Worm (Caenorhabditis elegans) whole organism, young adult: ENCODE data around the gene F41C6.7.

ENCODE experiments used
- B0019.2 ChIP-seq: fragments of 200-800 bp; sonication (Bioruptor generic); conservative IDR thresholded peaks from 2 replicates; pipeline ENCODE4 v1.3.6; 2022; ENCODE audit warnings: missing genetic modification reagents, missing genetic modification characterization, missing compliant biosample characterization
- B0035.1 ChIP-seq: sonication (generic microtip); optimal IDR thresholded peaks from 2 replicates; lab custom pipeline; 2016; ENCODE audit warnings: missing genetic modification characterization, mild to moderate bottlenecking, missing compliant biosample characterization, missing genotype, missing genetic modification reagents
- C17E4.6 ChIP-seq: fragments of 200-800 bp; sonication (Bioruptor generic); IDR thresholded peaks from 2 replicates; pipeline ENCODE4 v1.3.6; 2022; ENCODE audit warnings: missing genetic modification reagents, missing genetic modification characterization, missing compliant biosample characterization
- F10E7.11 ChIP-seq: sonication (generic microtip); optimal IDR thresholded peaks from 2 replicates; lab custom pipeline; 2017; ENCODE audit warnings: mild to moderate bottlenecking, missing genetic modification characterization, moderate library complexity, missing compliant biosample characterization
- F23B12.7 ChIP-seq: sonication (generic microtip); optimal IDR thresholded peaks from 2 replicates; lab custom pipeline; 2017; ENCODE audit warnings: missing genetic modification characterization, mild to moderate bottlenecking, missing compliant biosample characterization, antibody characterized with exemption, moderate library complexity; ENCODE audit not compliant: insufficient read depth
- F37B4.10 ChIP-seq: fragments of 200-800 bp; sonication (Bioruptor generic); IDR thresholded peaks from 2 replicates; pipeline ENCODE4 v1.3.6; 2022; ENCODE audit warnings: missing genetic modification characterization, missing compliant biosample characterization
- F39B2.1 ChIP-seq: fragments of 200-800 bp; sonication (Bioruptor generic); IDR thresholded peaks from 2 replicates; pipeline ENCODE4 v1.3.6; 2022; ENCODE audit warnings: missing genetic modification reagents, missing genetic modification characterization, missing compliant biosample characterization
- F52B5.7 ChIP-seq: sonication (generic microtip); optimal IDR thresholded peaks from 2 replicates; lab custom pipeline; 2016; ENCODE audit warnings: mild to moderate bottlenecking, missing genetic modification characterization, missing compliant biosample characterization
- F57A8.1 ChIP-seq: fragments of 200-800 bp; sonication (Bioruptor generic); optimal IDR thresholded peaks from 2 replicates; lab custom pipeline; 2018; ENCODE audit warnings: mild to moderate bottlenecking, missing genetic modification characterization, moderate library complexity, missing compliant biosample characterization
- K11D2.4 ChIP-seq: fragments of 200-800 bp; sonication (Bioruptor generic); IDR thresholded peaks from 2 replicates; pipeline ENCODE4 v1.3.6; 2022; ENCODE audit warnings: missing genetic modification reagents, missing genetic modification characterization, missing compliant biosample characterization
- K12H6.12 ChIP-seq: fragments of 200-800 bp; sonication (Bioruptor generic); optimal IDR thresholded peaks from 2 replicates; lab custom pipeline; 2018; ENCODE audit warnings: mild to moderate bottlenecking, missing genetic modification characterization, missing compliant biosample characterization
- Y79H2A.3 ChIP-seq: fragments of 200-800 bp; sonication (Bioruptor generic); conservative IDR thresholded peaks from 2 replicates; pipeline ENCODE4 v1.3.6; 2022; ENCODE audit warnings: missing genetic modification reagents, missing genetic modification characterization, missing compliant biosample characterization
- Y95B8A.8 ChIP-seq: fragments of 200-800 bp; sonication (Bioruptor generic); IDR thresholded peaks from 2 replicates; pipeline ENCODE4 v1.3.6; 2022; ENCODE audit warnings: missing genetic modification reagents, missing genetic modification characterization, missing compliant biosample characterization
- ZK185.1 ChIP-seq: sonication (generic microtip); optimal IDR thresholded peaks from 2 replicates; lab custom pipeline; 2016; ENCODE audit warnings: mild to moderate bottlenecking, missing genetic modification characterization, missing compliant biosample characterization; ENCODE audit not compliant: poor library complexity, severe bottlenecking
- atf-7 ChIP-seq: sonication (generic microtip); optimal IDR thresholded peaks from 2 replicates; lab custom pipeline; 2017; ENCODE audit warnings: mild to moderate bottlenecking, missing genetic modification characterization, missing compliant biosample characterization
- attf-6 ChIP-seq: fragments of 200-800 bp; sonication (Bioruptor generic); IDR thresholded peaks from 2 replicates; pipeline ENCODE4 v1.3.6; 2022; ENCODE audit warnings: missing genetic modification reagents, missing genetic modification characterization, missing compliant biosample characterization
- bed-2 ChIP-seq: fragments of 200-800 bp; sonication (Bioruptor generic); IDR thresholded peaks from 2 replicates; pipeline ENCODE4 v1.3.6; 2022; ENCODE audit warnings: missing genetic modification reagents, missing genetic modification characterization, missing compliant biosample characterization
- ccch-3 ChIP-seq: fragments of 200-800 bp; sonication (Bioruptor generic); optimal IDR thresholded peaks from 2 replicates; lab custom pipeline; 2018; ENCODE audit warnings: mild to moderate bottlenecking, missing genetic modification characterization, missing compliant biosample characterization
- ceh-58 ChIP-seq: fragments of 200-800 bp; sonication (Bioruptor generic); IDR thresholded peaks from 2 replicates; pipeline ENCODE4 v1.3.6; 2022; ENCODE audit warnings: missing genetic modification characterization, missing compliant biosample characterization
- ceh-91 ChIP-seq: fragments of 200-800 bp; sonication (Bioruptor generic); IDR thresholded peaks from 2 replicates; pipeline ENCODE4 v1.3.6; 2022; ENCODE audit warnings: missing genetic modification reagents, missing genetic modification characterization, missing compliant biosample characterization
- die-1 ChIP-seq: sonication (generic microtip); optimal IDR thresholded peaks from 2 replicates; lab custom pipeline; 2016; ENCODE audit warnings: missing genotype, mild to moderate bottlenecking, missing genetic modification characterization, missing compliant biosample characterization
- dox-1 ChIP-seq: fragments of 200-800 bp; sonication (Bioruptor generic); IDR thresholded peaks from 2 replicates; pipeline ENCODE4 v1.3.6; 2022; ENCODE audit warnings: missing genetic modification reagents, missing genetic modification characterization, missing compliant biosample characterization
- dpl-1 ChIP-seq: fragments of 150-350 bp; optimal IDR thresholded peaks from 2 replicates; lab custom pipeline; 2014; ENCODE audit warnings: missing biosample characterization, missing genetic modification reagents, missing genetic modification characterization
- egl-18 ChIP-seq: fragments of 200-800 bp; sonication (Bioruptor generic); IDR thresholded peaks from 2 replicates; pipeline ENCODE4 v1.3.6; 2022; ENCODE audit warnings: missing genetic modification reagents, missing genetic modification characterization, missing compliant biosample characterization
- ekl-4 ChIP-seq: fragments of 200-800 bp; sonication (Bioruptor generic); IDR thresholded peaks from 2 replicates; pipeline ENCODE4 v1.3.6; 2022; ENCODE audit warnings: missing genetic modification reagents, missing genetic modification characterization, missing compliant biosample characterization
- fkh-3 ChIP-seq: sonication (generic microtip); optimal IDR thresholded peaks from 2 replicates; lab custom pipeline; 2016; ENCODE audit warnings: mild to moderate bottlenecking, missing genetic modification characterization, missing compliant biosample characterization
- hlh-12 ChIP-seq: sonication (generic microtip); optimal IDR thresholded peaks from 2 replicates; lab custom pipeline; 2016; ENCODE audit warnings: missing genetic modification characterization, missing compliant biosample characterization
- hlh-26 ChIP-seq: fragments of 200-800 bp; sonication (Bioruptor generic); conservative IDR thresholded peaks from 2 replicates; pipeline ENCODE4 v1.3.6; 2022; ENCODE audit warnings: missing genetic modification reagents, missing genetic modification characterization, missing compliant biosample characterization
- hmg-1.2 ChIP-seq: fragments of 200-800 bp; sonication (Bioruptor generic); IDR thresholded peaks from 2 replicates; pipeline ENCODE4 v1.3.6; 2022; ENCODE audit warnings: missing genetic modification reagents, missing genetic modification characterization, missing compliant biosample characterization
- hmg-20 ChIP-seq: fragments of 200-800 bp; sonication (Bioruptor generic); IDR thresholded peaks from 2 replicates; pipeline ENCODE4 v1.3.6; 2022; ENCODE audit warnings: missing genetic modification reagents, missing genetic modification characterization, missing compliant biosample characterization
- hrde-1 ChIP-seq: sonication (generic microtip); optimal IDR thresholded peaks from 2 replicates; lab custom pipeline; 2016; ENCODE audit warnings: missing genetic modification characterization, mild to moderate bottlenecking, missing compliant biosample characterization, moderate library complexity, missing genotype, missing genetic modification reagents, borderline replicate concordance
- let-607 ChIP-seq, 2 experiments: fragments of 200-800 bp in 1 of 2; sonication (Bioruptor generic) in 1 of 2; sonication (generic microtip) in 1 of 2; optimal IDR thresholded peaks; 2 replicates each; lab custom pipeline; 2016 to 2018; ENCODE audit warnings: mild to moderate bottlenecking in 2 of 2, missing compliant biosample characterization in 2 of 2, missing genetic modification characterization in 2 of 2, moderate library complexity in 2 of 2, missing genotype in 1 of 2
- lin-35 ChIP-seq, 3 experiments: fragments of 150-350 bp in 2 of 3; sonication (generic microtip) in 1 of 3; optimal IDR thresholded peaks; 2 replicates each; lab custom pipeline; 2014 to 2018; ENCODE audit warnings: missing biosample characterization in 3 of 3, missing genetic modification characterization in 3 of 3, missing genetic modification reagents in 3 of 3
- lin-54 ChIP-seq: fragments of 200-800 bp; sonication (Bioruptor generic); optimal IDR thresholded peaks from 2 replicates; lab custom pipeline; 2018; ENCODE audit warnings: mild to moderate bottlenecking, missing genetic modification characterization, missing compliant biosample characterization
- lsl-1 ChIP-seq: fragments of 200-800 bp; sonication (Bioruptor generic); optimal IDR thresholded peaks from 2 replicates; lab custom pipeline; 2018; ENCODE audit warnings: mild to moderate bottlenecking, missing genetic modification characterization, moderate library complexity, missing compliant biosample characterization
- lsy-27 ChIP-seq: sonication (generic microtip); optimal IDR thresholded peaks from 2 replicates; lab custom pipeline; 2017; ENCODE audit warnings: missing genetic modification characterization, mild to moderate bottlenecking, missing compliant biosample characterization, antibody characterized with exemption, missing genotype, borderline replicate concordance; ENCODE audit not compliant: insufficient read depth
- mxl-1 ChIP-seq: sonication (generic microtip); optimal IDR thresholded peaks from 2 replicates; lab custom pipeline; 2016; ENCODE audit warnings: missing genetic modification characterization, missing compliant biosample characterization
- nhr-179 ChIP-seq: sonication (generic microtip); optimal IDR thresholded peaks from 2 replicates; lab custom pipeline; 2016; ENCODE audit warnings: mild to moderate bottlenecking, missing genetic modification characterization, missing compliant biosample characterization
- nhr-27 ChIP-seq: fragments of 200-800 bp; sonication (Bioruptor generic); optimal IDR thresholded peaks from 2 replicates; lab custom pipeline; 2018; ENCODE audit warnings: mild to moderate bottlenecking, missing genetic modification characterization, moderate library complexity, missing compliant biosample characterization
- nhr-80 ChIP-seq: sonication (generic microtip); optimal IDR thresholded peaks from 2 replicates; lab custom pipeline; 2016; ENCODE audit warnings: missing genetic modification characterization, missing compliant biosample characterization
- pha-4 ChIP-seq: fragments of 150-350 bp; sonication (generic microtip); optimal IDR thresholded peaks from 2 replicates; lab custom pipeline; 2014; ENCODE audit warnings: missing biosample characterization, missing genetic modification reagents, missing genetic modification characterization
- repo-1 ChIP-seq: sonication (generic microtip); optimal IDR thresholded peaks from 2 replicates; lab custom pipeline; 2017; ENCODE audit warnings: mild to moderate bottlenecking, missing genetic modification characterization, missing compliant biosample characterization
- sdz-38 ChIP-seq: sonication (generic microtip); optimal IDR thresholded peaks from 2 replicates; lab custom pipeline; 2016; ENCODE audit warnings: missing genotype, missing genetic modification characterization, missing compliant biosample characterization
- xnd-1 ChIP-seq: sonication (generic microtip); optimal IDR thresholded peaks from 2 replicates; lab custom pipeline; 2016; ENCODE audit warnings: missing genotype, missing genetic modification reagents, missing genetic modification characterization, missing compliant biosample characterization
- ztf-25 ChIP-seq: fragments of 200-800 bp; sonication (Bioruptor generic); IDR thresholded peaks from 2 replicates; pipeline ENCODE4 v1.3.6; 2022; ENCODE audit warnings: missing genetic modification reagents, missing genetic modification characterization, missing compliant biosample characterization
- ztf-26 ChIP-seq: sonication (generic microtip); optimal IDR thresholded peaks from 2 replicates; lab custom pipeline; 2017; ENCODE audit warnings: missing genetic modification characterization, missing compliant biosample characterization

The F41C6.7 gene

DNA sequence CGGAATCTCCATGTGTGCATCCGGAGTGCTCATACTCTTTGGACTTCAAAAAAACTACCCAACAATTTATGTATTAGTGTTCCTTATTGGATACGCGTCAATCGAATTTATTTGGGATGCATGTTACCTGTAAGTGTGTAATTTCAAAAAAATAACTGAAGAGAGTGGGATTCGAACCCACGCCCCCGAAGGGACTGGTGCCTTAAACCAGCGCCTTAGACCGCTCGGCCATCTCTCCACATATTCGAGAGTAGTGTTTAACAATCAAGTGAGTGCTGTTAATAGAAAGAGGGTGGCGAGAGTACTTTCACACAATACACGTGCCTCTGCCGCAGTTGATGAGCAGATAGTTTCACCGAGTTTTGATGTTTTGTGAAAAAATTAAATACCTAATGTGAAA, 17.9 kb upstream of the F41C6.7 start (continued):
- TF ChIP-seq Y95B8A.8 (no peak), die-1 (tag; lab: Kevin White, UChicago) (peak; percentile 88), atf-7 (tag; lab: Kevin White, UChicago) (no peak), hmg-20 (GFP tag; lab: Robert Waterston, UW) (peak; percentile 56; the same call in 1 of the 2 replicates), nhr-179 (tag; lab: Kevin White, UChicago) (no peak), sdz-38 (tag; lab: Kevin White, UChicago) (no peak), pha-4 (tag; lab: Kevin White, UChicago) (no peak), egl-18 (GFP tag; lab: Robert Waterston, UW) (no peak), B0035.1 (tag; lab: Kevin White, UChicago) (peak; percentile 4), nhr-27 (no peak), F10E7.11 (tag; lab: Kevin White, UChicago) (no peak), F23B12.7 (tag; lab: Kevin White, UChicago) (peak; percentile 70), hrde-1 (peak; percentile 71), hlh-26 (GFP tag; lab: Robert Waterston, UW) (no peak), repo-1 (tag; lab: Kevin White, UChicago) (peak; percentile 35), ztf-25 (GFP tag; lab: Robert Waterston, UW) (0 out of 2 replicates have a peak, but pooled peaks have one; percentile 67), dox-1 (peak; percentile 88), hmg-1.2 (GFP tag; lab: Robert Waterston, UW) (peak; percentile 80), F39B2.1 (GFP tag; lab: Robert Waterston, UW) (no peak), fkh-3 (tag; lab: Kevin White, UChicago) (peak; percentile 72), ceh-58 (GFP tag; lab: Robert Waterston, UW) (no peak), lin-54 (GFP tag; lab: Kevin White, UChicago) (peak; percentile 42), dpl-1 (no peak), let-607 (tag; optimal IDR thresholded peaks at IDR 0.05; lab: Kevin White, UChicago) (peak; percentile 44), hlh-12 (tag; lab: Kevin White, UChicago) (peak; percentile 46), xnd-1 (tag; lab: Kevin White, UChicago) (no peak), Y79H2A.3 (GFP tag; lab: Robert Waterston, UW) (no peak), B0019.2 (GFP tag; lab: Robert Waterston, UW) (0 out of 2 replicates have a peak, but pooled peaks have one; percentile 7), lsy-27 (tag; lab: Kevin White, UChicago) (no peak), ekl-4 (GFP tag; lab: Robert Waterston, UW) (peak; percentile 65; the same call in 1 of the 2 replicates), ZK185.1 (tag; lab: Kevin White, UChicago) (peak; percentile 80), F37B4.10 (GFP tag; lab: Robert Waterston, UW) (no peak), mxl-1 (tag; lab: Kevin White, UChicago) (peak; percentile 72), K11D2.4 (GFP tag; lab: Robert Waterston, UW) (0 out of 2 replicates have a peak, but pooled peaks have one; percentile 11), F52B5.7 (peak; percentile 64), lin-35 (GFP tag; optimal IDR thresholded peaks at IDR 0.05; lab: Kevin White, UChicago) (no peak), bed-2 (GFP tag; lab: Robert Waterston, UW) (no peak), ccch-3 (GFP tag; lab: Kevin White, UChicago) (no peak), K12H6.12 (tag; lab: Kevin White, UChicago) (peak; percentile 43), lsl-1 (GFP tag; lab: Kevin White, UChicago) (no peak), attf-6 (GFP tag; lab: Robert Waterston, UW) (0 out of 2 replicates have a peak, but pooled peaks have one; percentile 56), F57A8.1 (GFP tag; lab: Kevin White, UChicago) (no peak), C17E4.6 (GFP tag; lab: Robert Waterston, UW) (no peak), nhr-80 (tag; lab: Kevin White, UChicago) (peak; percentile 36), ceh-91 (no peak), ztf-26 (no peak)
